Fruit fly (Drosophila melanogaster) whole organism, embryonic: ENCODE data around the gene CG17855.

Source experiments
- Ada2b ChIP-seq: fragments of 200-800 bp; sonication (Bioruptor generic); IDR thresholded peaks from 2 replicates; pipeline ENCODE4 v1.3.6; 2022; ENCODE audit warnings: missing biosample characterization, missing genetic modification characterization
- Atf-2 ChIP-seq: fragments of 200-800 bp; sonication (Bioruptor generic); optimal IDR thresholded peaks from 2 replicates; lab custom pipeline; 2016; ENCODE audit warnings: missing biosample characterization, missing genetic modification characterization
- Atf3 ChIP-seq: fragments of 200-800 bp; sonication (Bioruptor generic); optimal IDR thresholded peaks from 3 replicates; lab custom pipeline; 2016; ENCODE audit warnings: missing biosample characterization, missing genetic modification characterization
- CG11456 ChIP-seq: fragments of 200-800 bp; sonication (Bioruptor generic); IDR thresholded peaks from 3 replicates; pipeline ENCODE4 v1.3.6; 2022; ENCODE audit warnings: missing biosample characterization, missing genetic modification characterization
- CG12236 ChIP-seq: fragments of 200-800 bp; sonication (Bioruptor generic); optimal IDR thresholded peaks from 2 replicates; lab custom pipeline; 2016; ENCODE audit warnings: missing biosample characterization, missing genetic modification characterization
- CG12942 ChIP-seq: fragments of 200-800 bp; sonication (Bioruptor generic); optimal IDR thresholded peaks from 3 replicates; lab custom pipeline; 2016; ENCODE audit warnings: missing biosample characterization, missing genetic modification characterization
- CG14050 ChIP-seq: fragments of 200-800 bp; sonication (Bioruptor generic); IDR thresholded peaks from 3 replicates; pipeline ENCODE4 v1.3.6; 2022; ENCODE audit warnings: missing biosample characterization, missing genetic modification characterization
- CG15073 ChIP-seq: fragments of 200-800 bp; sonication (Bioruptor generic); optimal IDR thresholded peaks from 2 replicates; lab custom pipeline; 2016; ENCODE audit warnings: missing biosample characterization, missing genetic modification characterization
- CG16863 ChIP-seq: fragments of 200-800 bp; sonication (Bioruptor generic); optimal IDR thresholded peaks from 3 replicates; lab custom pipeline; 2016; ENCODE audit warnings: missing biosample characterization, missing genetic modification characterization
- CG17829 ChIP-seq: fragments of 200-800 bp; optimal IDR thresholded peaks from 2 replicates; lab custom pipeline; 2019; ENCODE audit warnings: missing biosample characterization, mild to moderate bottlenecking, missing genetic modification characterization, moderate library complexity
- CG18262 ChIP-seq: fragments of 200-800 bp; optimal IDR thresholded peaks from 3 replicates; lab custom pipeline; 2019; ENCODE audit warnings: missing biosample characterization, mild to moderate bottlenecking, missing genetic modification characterization, moderate library complexity
- CG18599 ChIP-seq: fragments of 200-800 bp; sonication (Bioruptor generic); optimal IDR thresholded peaks from 3 replicates; lab custom pipeline; 2017; ENCODE audit warnings: missing biosample characterization, missing genetic modification characterization, mild to moderate bottlenecking, moderate library complexity, missing genetic modification reagents
- CG2889 ChIP-seq: fragments of 200-800 bp; sonication (Bioruptor generic); IDR thresholded peaks from 3 replicates; pipeline ENCODE4 v1.3.6; 2022; ENCODE audit warnings: missing biosample characterization, missing genetic modification characterization
- CG30431 ChIP-seq: fragments of 200-800 bp; sonication (Bioruptor generic); optimal IDR thresholded peaks from 2 replicates; lab custom pipeline; 2017; ENCODE audit warnings: missing biosample characterization, missing genetic modification characterization
- CG31224 ChIP-seq: fragments of 200-800 bp; sonication (Bioruptor generic); IDR thresholded peaks from 2 replicates; pipeline ENCODE4 v1.3.6; 2022; ENCODE audit warnings: missing biosample characterization, missing genetic modification characterization
- CG31441 ChIP-seq: fragments of 200-800 bp; sonication (Bioruptor generic); IDR thresholded peaks from 2 replicates; pipeline ENCODE4 v1.3.6; 2022; ENCODE audit warnings: missing biosample characterization, missing genetic modification characterization
- CG3281 ChIP-seq: fragments of 200-800 bp; sonication (Bioruptor generic); optimal IDR thresholded peaks from 3 replicates; lab custom pipeline; 2017; ENCODE audit warnings: missing biosample characterization, mild to moderate bottlenecking, missing genetic modification characterization
- CG33213 ChIP-seq: fragments of 200-800 bp; sonication (Bioruptor generic); optimal IDR thresholded peaks from 3 replicates; lab custom pipeline; 2016; ENCODE audit warnings: missing biosample characterization, missing genetic modification characterization
- CG5953 ChIP-seq: fragments of 200-800 bp; sonication (Bioruptor generic); IDR thresholded peaks from 2 replicates; pipeline ENCODE4 v1.3.6; 2022; ENCODE audit warnings: missing biosample characterization, missing genetic modification characterization
- CG7963 ChIP-seq: fragments of 200-800 bp; sonication (Bioruptor generic); IDR thresholded peaks from 3 replicates; pipeline ENCODE4 v1.3.6; 2022; ENCODE audit warnings: missing biosample characterization, missing genetic modification characterization; ENCODE audit not compliant: partially characterized antibody
- CG8388 ChIP-seq: fragments of 200-800 bp; sonication (Bioruptor generic); optimal IDR thresholded peaks from 2 replicates; lab custom pipeline; 2019; ENCODE audit warnings: missing biosample characterization, mild to moderate bottlenecking, missing genetic modification characterization, moderate library complexity
- CG8944 ChIP-seq: fragments of 200-800 bp; sonication (Bioruptor generic); optimal IDR thresholded peaks from 3 replicates; lab custom pipeline; 2016; ENCODE audit warnings: missing biosample characterization, missing genetic modification characterization
- Camta ChIP-seq: fragments of 200-800 bp; sonication (Bioruptor generic); optimal IDR thresholded peaks from 2 replicates; lab custom pipeline; 2016; ENCODE audit warnings: missing biosample characterization, missing genetic modification characterization
- D ChIP-seq, 2 experiments: fragments of 200-800 bp in 1 of 2; fragments of >200 bp in 1 of 2; sonication (Bioruptor generic) in 1 of 2; optimal IDR thresholded peaks; 2 replicates in 1 of 2; 3 replicates in 1 of 2; lab custom pipeline; 2017; ENCODE audit warnings: mild to moderate bottlenecking in 1 of 2, missing biosample characterization in 1 of 2, missing genetic modification characterization in 1 of 2, missing genetic modification reagents in 1 of 2
- D19B ChIP-seq: fragments of 200-800 bp; sonication (Bioruptor generic); optimal IDR thresholded peaks from 2 replicates; lab custom pipeline; 2017; ENCODE audit warnings: missing biosample characterization, mild to moderate bottlenecking, missing genetic modification characterization
- Dip2 ChIP-seq: fragments of 200-800 bp; sonication (Bioruptor generic); IDR thresholded peaks from 2 replicates; pipeline ENCODE4 v1.3.6; 2022; ENCODE audit warnings: missing biosample characterization, missing genetic modification characterization
- Fer3 ChIP-seq: fragments of 200-800 bp; sonication (Bioruptor generic); optimal IDR thresholded peaks from 2 replicates; lab custom pipeline; 2018; ENCODE audit warnings: missing biosample characterization, mild to moderate bottlenecking, missing genetic modification characterization, moderate library complexity
- Hmx ChIP-seq: fragments of 200-800 bp; sonication (Bioruptor generic); optimal IDR thresholded peaks from 2 replicates; lab custom pipeline; 2016; ENCODE audit warnings: missing biosample characterization, missing genetic modification characterization
- MESR4 ChIP-seq: fragments of 200-800 bp; sonication (Bioruptor generic); optimal IDR thresholded peaks from 2 replicates; lab custom pipeline; 2018; ENCODE audit warnings: missing biosample characterization, mild to moderate bottlenecking, missing genetic modification characterization, moderate library complexity
- Neu2 ChIP-seq: fragments of 200-800 bp; sonication (Bioruptor generic); optimal IDR thresholded peaks from 3 replicates; lab custom pipeline; 2016; ENCODE audit warnings: missing biosample characterization, missing genetic modification characterization, borderline replicate concordance
- Nf-YC ChIP-seq: fragments of 200-800 bp; optimal IDR thresholded peaks from 3 replicates; lab custom pipeline; 2019; ENCODE audit warnings: missing biosample characterization, mild to moderate bottlenecking, missing genetic modification characterization, moderate library complexity
- Six4 ChIP-seq: fragments of 200-800 bp; sonication (Bioruptor generic); optimal IDR thresholded peaks from 2 replicates; lab custom pipeline; 2016; ENCODE audit warnings: missing biosample characterization, missing genetic modification characterization
- Sry-δ ChIP-seq: fragments of 200-800 bp; sonication (Bioruptor generic); optimal IDR thresholded peaks from 2 replicates; lab custom pipeline; 2016; ENCODE audit warnings: missing biosample characterization, missing genetic modification characterization
- Taf1 ChIP-seq: fragments of 200-800 bp; sonication (Bioruptor generic); IDR thresholded peaks from 2 replicates; pipeline ENCODE4 v1.3.6; 2022; ENCODE audit warnings: missing biosample characterization, missing genetic modification characterization
- ac ChIP-seq: fragments of 200-800 bp; sonication (Bioruptor generic); optimal IDR thresholded peaks from 3 replicates; lab custom pipeline; 2017; ENCODE audit warnings: missing biosample characterization, mild to moderate bottlenecking, missing genetic modification characterization
- croc ChIP-seq: fragments of 200-800 bp; sonication (Bioruptor generic); conservative IDR thresholded peaks from 3 replicates; pipeline ENCODE4 v1.3.6; 2022; ENCODE audit warnings: missing biosample characterization, missing genetic modification characterization
- danr ChIP-seq: fragments of 200-800 bp; sonication (Bioruptor generic); IDR thresholded peaks from 2 replicates; pipeline ENCODE4 v1.3.6; 2022; ENCODE audit warnings: missing biosample characterization, missing genetic modification characterization
- dmrt99B ChIP-seq: fragments of 200-800 bp; sonication (Bioruptor generic); optimal IDR thresholded peaks from 2 replicates; lab custom pipeline; 2018; ENCODE audit warnings: missing biosample characterization, mild to moderate bottlenecking, missing genetic modification characterization, moderate library complexity
- exex ChIP-seq: fragments of 200-800 bp; sonication (Bioruptor generic); optimal IDR thresholded peaks from 4 replicates; lab custom pipeline; 2018; ENCODE audit warnings: missing biosample characterization, mild to moderate bottlenecking, missing genetic modification characterization, moderate library complexity
- fd64A ChIP-seq: fragments of 200-800 bp; sonication (Bioruptor generic); optimal IDR thresholded peaks from 3 replicates; lab custom pipeline; 2018; ENCODE audit warnings: missing biosample characterization, mild to moderate bottlenecking, missing genetic modification characterization
- insv ChIP-seq, 2 experiments: fragments of 200-800 bp; sonication (Bioruptor generic); optimal IDR thresholded peaks; 3 replicates each; lab custom pipeline; 2016 to 2018; ENCODE audit warnings: missing biosample characterization in 2 of 2, missing genetic modification characterization in 2 of 2
- klu ChIP-seq: fragments of 200-800 bp; sonication (Bioruptor generic); IDR thresholded peaks from 2 replicates; pipeline ENCODE4 v1.3.6; 2022; ENCODE audit warnings: missing biosample characterization, missing genetic modification characterization
- pfk ChIP-seq: fragments of 200-800 bp; sonication (Bioruptor generic); optimal IDR thresholded peaks from 2 replicates; lab custom pipeline; 2018; ENCODE audit warnings: missing biosample characterization, mild to moderate bottlenecking, missing genetic modification characterization, moderate library complexity
- rib ChIP-seq: fragments of 200-800 bp; sonication (Bioruptor generic); IDR thresholded peaks from 2 replicates; pipeline ENCODE4 v1.3.6; 2022; ENCODE audit warnings: missing biosample characterization, missing genetic modification characterization
- sd ChIP-seq: fragments of 200-800 bp; sonication (Bioruptor generic); optimal IDR thresholded peaks from 3 replicates; lab custom pipeline; 2018; ENCODE audit warnings: missing biosample characterization, mild to moderate bottlenecking, missing genetic modification characterization, moderate library complexity
- slbo ChIP-seq: fragments of 200-800 bp; sonication (Bioruptor generic); IDR thresholded peaks from 2 replicates; pipeline ENCODE4 v1.3.6; 2022; ENCODE audit warnings: missing biosample characterization, missing genetic modification characterization
- wdn ChIP-seq: fragments of 200-800 bp; sonication (Bioruptor generic); IDR thresholded peaks from 2 replicates; pipeline ENCODE4 v1.3.6; 2022; ENCODE audit warnings: missing biosample characterization, missing genetic modification characterization
- zen ChIP-seq: fragments of 200-800 bp; sonication (Bioruptor generic); optimal IDR thresholded peaks from 3 replicates; lab custom pipeline; 2018; ENCODE audit warnings: missing biosample characterization, mild to moderate bottlenecking, missing genetic modification characterization, moderate library complexity

Gene CG17855

dm6 chr2L:9520886-9521868, 19.1 kb upstream of the CG17855 start, which contains the start of gene Oatp30B (continued):
- TF ChIP-seq Atf3 (GFP tag; lab: Kevin White, UChicago) (peak; percentile 94), Taf1 (GFP tag; lab: Robert Waterston, UW) (peak; percentile 94), CG8944 (GFP tag; lab: Kevin White, UChicago) (peak; percentile 96), dmrt99B (tag; lab: Kevin White, UChicago) (peak; percentile 93), Fer3 (tag; lab: Kevin White, UChicago) (peak; percentile 97), zen (tag; lab: Kevin White, UChicago) (peak; percentile 98), rib (GFP tag; lab: Robert Waterston, UW) (peak; percentile 97), Six4 (GFP tag; lab: Kevin White, UChicago) (peak; percentile 96), D (optimal IDR thresholded peaks at IDR 0.05; lab: Kevin White, UChicago) (peak; percentile 54), D (GFP tag; optimal IDR thresholded peaks at IDR 0.05; lab: Kevin White, UChicago) (peak; percentile 88), D19B (GFP tag; lab: Kevin White, UChicago) (peak; percentile 81), wdn (GFP tag; lab: Robert Waterston, UW) (peak; percentile 95), CG8388 (peak; percentile 96), MESR4 (GFP tag; lab: Kevin White, UChicago) (peak; percentile 43), Sry-δ (GFP tag; lab: Kevin White, UChicago) (peak; percentile 96), slbo (peak; percentile 98), Dip2 (GFP tag; lab: Robert Waterston, UW) (no peak), CG33213 (GFP tag; lab: Kevin White, UChicago) (peak; percentile 94), CG31224 (peak; percentile 93), croc (GFP tag; lab: Robert Waterston, UW) (peak; percentile 93), CG12236 (GFP tag; lab: Kevin White, UChicago) (peak; percentile 91), CG18262 (peak; percentile 96), Camta (GFP tag; lab: Kevin White, UChicago) (peak; percentile 95), CG14050 (GFP tag; lab: Robert Waterston, UW) (peak; percentile 96), CG31441 (peak; percentile 95), CG12942 (GFP tag; lab: Kevin White, UChicago) (peak; percentile 97), Atf-2 (GFP tag; lab: Kevin White, UChicago) (peak; percentile 89), insv (GFP tag; optimal IDR thresholded peaks at IDR 0.05; lab: Kevin White, UChicago) (peak in 1 of 2 experiments; percentile 79), Hmx (GFP tag; lab: Kevin White, UChicago) (peak; percentile 91), CG18599 (GFP tag; lab: Kevin White, UChicago) (peak; percentile 97), Neu2 (GFP tag; lab: Kevin White, UChicago) (peak; percentile 82), CG15073 (GFP tag; lab: Kevin White, UChicago) (peak; percentile 62), CG16863 (peak; percentile 92), Ada2b (GFP tag; lab: Robert Waterston, UW) (peak; percentile 96), danr (peak; percentile 94), pfk (peak; percentile 65), CG5953 (GFP tag; lab: Robert Waterston, UW) (peak; percentile 97), ac (GFP tag; lab: Kevin White, UChicago) (peak; percentile 70), CG17829 (tag; lab: Kevin White, UChicago) (peak; percentile 98), sd (tag; lab: Kevin White, UChicago) (peak; percentile 88), fd64A (GFP tag; lab: Kevin White, UChicago) (peak; percentile 58), Nf-YC (tag; lab: Kevin White, UChicago) (peak; percentile 88), CG2889 (GFP tag; lab: Robert Waterston, UW) (peak; percentile 93), CG3281 (GFP tag; lab: Kevin White, UChicago) (peak; percentile 93), CG30431 (GFP tag; lab: Kevin White, UChicago) (peak; percentile 89), CG7963 (peak; percentile 82), CG11456 (GFP tag; lab: Robert Waterston, UW) (peak; percentile 98), klu (GFP tag; lab: Robert Waterston, UW) (peak; percentile 96), exex (tag; lab: Kevin White, UChicago) (peak; percentile 86)
